Fruit fly (Drosophila melanogaster): ENCODE results near the gene CG43965.

CG43965 gene

dm6 chr3L:8763037-8763454 lies 37.5 kb upstream of the CG43965 start (continued):
- TF ChIP-seq caup (GFP tag; optimal IDR thresholded peaks at IDR 0.05; ENCODE audit: severe bottlenecking): no peak
- TF ChIP-seq Fer3 (tag; optimal IDR thresholded peaks at IDR 0.05): peak; percentile 34
- TF ChIP-seq tio (GFP tag; optimal IDR thresholded peaks at IDR 0.05): peak; percentile 28
- TF ChIP-seq E2f1 (GFP tag; IDR thresholded peaks at IDR 0.05): peak; percentile 32; the same call in 1 of the 2 replicates
- no peak for TF ChIP-seq Sry-β (GFP tag; optimal IDR thresholded peaks at IDR 0.05)
- TF ChIP-seq sqz (GFP tag; optimal IDR thresholded peaks at IDR 0.05): no peak
- no peak for TF ChIP-seq gro (GFP tag; optimal IDR thresholded peaks at IDR 0.05)
- no peak for TF ChIP-seq fu2 (GFP tag; optimal IDR thresholded peaks at IDR 0.05)
- no peak for TF ChIP-seq trem (tag; optimal IDR thresholded peaks at IDR 0.05)
- peak; percentile 64 for TF ChIP-seq so (GFP tag; IDR thresholded peaks at IDR 0.05)
- peak; percentile 11 for TF ChIP-seq grn (GFP tag; optimal IDR thresholded peaks at IDR 0.05)
- TF ChIP-seq dati (GFP tag; IDR thresholded peaks at IDR 0.05): no peak
- TF ChIP-seq CG11093 (GFP tag; IDR thresholded peaks at IDR 0.05): no peak
- peak; percentile 74 for TF ChIP-seq CG14441 (GFP tag; IDR thresholded peaks at IDR 0.05)
- peak; percentile 65 for TF ChIP-seq CG34224 (GFP tag; IDR thresholded peaks at IDR 0.05; ENCODE audit: partially characterized antibody)
- TF ChIP-seq CG10979 (tag; optimal IDR thresholded peaks at IDR 0.05): no peak
- TF ChIP-seq Kr (GFP tag; optimal IDR thresholded peaks at IDR 0.05): no peak
- TF ChIP-seq CG18476 (GFP tag; optimal IDR thresholded peaks at IDR 0.05): no peak
- 0 out of 2 replicates have a peak, but pooled peaks have one; percentile 19 for TF ChIP-seq CG14667 (GFP tag; IDR thresholded peaks at IDR 0.05)
- no peak for TF ChIP-seq CG17802 (tag; optimal IDR thresholded peaks at IDR 0.05)
- TF ChIP-seq sob (GFP tag; IDR thresholded peaks at IDR 0.05): peak; percentile 46; the same call in 1 of the 2 replicates
- no peak for TF ChIP-seq CG12942 (GFP tag; optimal IDR thresholded peaks at IDR 0.05)
- TF ChIP-seq Dip3 (GFP tag; optimal IDR thresholded peaks at IDR 0.05): no peak
- peak; percentile 19; the same call in 1 of the 4 replicates for TF ChIP-seq Gug (GFP tag; IDR thresholded peaks at IDR 0.05)
- TF ChIP-seq CG10274 (GFP tag; optimal IDR thresholded peaks at IDR 0.05): no peak
- peak; percentile 55 for TF ChIP-seq CoRest (tag; optimal IDR thresholded peaks at IDR 0.05)
- TF ChIP-seq pum (GFP tag; optimal IDR thresholded peaks at IDR 0.05): no peak
- TF ChIP-seq mld (GFP tag; IDR thresholded peaks at IDR 0.05; ENCODE audit: partially characterized antibody): 0 out of 3 replicates have a peak, but pooled peaks have one; percentile 17
- TF ChIP-seq Mad (GFP tag; optimal IDR thresholded peaks at IDR 0.05): no peak
- TF ChIP-seq Drgx (GFP tag; IDR thresholded peaks at IDR 0.05): peak; percentile 39; the same call in 1 of the 2 replicates
- no peak for TF ChIP-seq Dref (GFP tag; IDR thresholded peaks at IDR 0.05)
- no peak for TF ChIP-seq gcm (GFP tag; optimal IDR thresholded peaks at IDR 0.05)
- no peak for TF ChIP-seq usp (GFP tag; optimal IDR thresholded peaks at IDR 0.05)
- TF ChIP-seq dm (GFP tag; optimal IDR thresholded peaks at IDR 0.05): peak; percentile 5
- no peak for TF ChIP-seq hbn (GFP tag; IDR thresholded peaks at IDR 0.05; ENCODE audit: partially characterized antibody)
- TF ChIP-seq CG10209 (GFP tag; optimal IDR thresholded peaks at IDR 0.05): peak; percentile 42
- no peak for TF ChIP-seq CG17912 (GFP tag; optimal IDR thresholded peaks at IDR 0.05)
- TF ChIP-seq Sox102F (GFP tag; optimal IDR thresholded peaks at IDR 0.05): peak; percentile 60
- no peak for TF ChIP-seq mam (GFP tag; optimal IDR thresholded peaks at IDR 0.05)
- TF ChIP-seq CG10654 (GFP tag; optimal IDR thresholded peaks at IDR 0.05): no peak
- no peak for TF ChIP-seq exex (tag; optimal IDR thresholded peaks at IDR 0.05)
- peak; percentile 4 for TF ChIP-seq HLH54F (GFP tag; optimal IDR thresholded peaks at IDR 0.05)
- TF ChIP-seq vfl (GFP tag; optimal IDR thresholded peaks at IDR 0.05): no peak
- peak; percentile 53 for TF ChIP-seq CG15269 (tag; optimal IDR thresholded peaks at IDR 0.05)
- peak; percentile 72; the same call in 2 of the 3 replicates for TF ChIP-seq Mrtf (GFP tag; IDR thresholded peaks at IDR 0.05)
- no peak for TF ChIP-seq CG17612 (GFP tag; IDR thresholded peaks at IDR 0.05)
- TF ChIP-seq ssp (GFP tag; IDR thresholded peaks at IDR 0.05): peak; percentile 43
- no peak for TF ChIP-seq gcm2 (GFP tag; optimal IDR thresholded peaks at IDR 0.05)
- TF ChIP-seq gce (GFP tag; IDR thresholded peaks at IDR 0.05): no peak
- TF ChIP-seq CG12071 (GFP tag; optimal IDR thresholded peaks at IDR 0.05): no peak
- TF ChIP-seq slbo (GFP tag; IDR thresholded peaks at IDR 0.05): peak; percentile 74
